Worm (Caenorhabditis elegans) whole organism, midembryonic: ENCODE results near the gene Y37E11AM.4.

Experiments
- T22C8.4 ChIP-seq: fragments of 200-800 bp; sonication (Bioruptor generic); IDR thresholded peaks from 2 replicates; pipeline ENCODE4 v1.3.6; 2022; ENCODE audit warnings: missing genetic modification characterization, missing compliant biosample characterization
- cog-1 ChIP-seq: sonication (generic microtip); optimal IDR thresholded peaks from 2 replicates; lab custom pipeline; 2016; ENCODE audit warnings: missing genetic modification characterization, missing compliant biosample characterization
- flt-1 ChIP-seq: fragments of 200-800 bp; sonication (Bioruptor generic); IDR thresholded peaks from 2 replicates; pipeline ENCODE4 v1.3.6; 2022; ENCODE audit warnings: missing genetic modification characterization, missing compliant biosample characterization
- klf-2 ChIP-seq: fragments of 200-800 bp; sonication (Bioruptor generic); conservative IDR thresholded peaks from 2 replicates; pipeline ENCODE4 v1.3.6; 2022; ENCODE audit warnings: missing genetic modification reagents, missing genetic modification characterization, missing compliant biosample characterization
- med-1 ChIP-seq: sonication (generic microtip); optimal IDR thresholded peaks from 2 replicates; lab custom pipeline; 2017; ENCODE audit warnings: missing genetic modification characterization, mild to moderate bottlenecking, missing compliant biosample characterization, antibody characterized with exemption, missing genetic modification reagents; ENCODE audit not compliant: insufficient read depth
- ref-1 ChIP-seq: fragments of 200-800 bp; sonication (Bioruptor generic); conservative IDR thresholded peaks from 2 replicates; pipeline ENCODE4 v1.3.6; 2022; ENCODE audit warnings: missing genetic modification reagents, missing genetic modification characterization, missing compliant biosample characterization
- tab-1 ChIP-seq: fragments of 200-800 bp; sonication (Bioruptor generic); IDR thresholded peaks from 2 replicates; pipeline ENCODE4 v1.3.6; 2022; ENCODE audit warnings: missing genetic modification characterization, missing compliant biosample characterization
- ztf-23 ChIP-seq: fragments of 200-800 bp; sonication (Bioruptor generic); IDR thresholded peaks from 2 replicates; pipeline ENCODE4 v1.3.6; 2022; ENCODE audit warnings: missing genetic modification reagents, missing genetic modification characterization, missing compliant biosample characterization
- ztf-29 ChIP-seq: fragments of 200-800 bp; sonication (Bioruptor generic); IDR thresholded peaks from 2 replicates; pipeline ENCODE4 v1.3.6; 2022; ENCODE audit warnings: missing genetic modification reagents, missing genetic modification characterization, missing compliant biosample characterization

The Y37E11AM.4 gene

ce11 chrIV:3722690-3723089 is at the start of gene Y37E11AM.4:
TSS of gene Y37E11AM.4 (minus strand) at chrIV:3722790.
- no peak for TF ChIP-seq med-1 (GFP tag; lab: Kevin White, UChicago)
- TF ChIP-seq ref-1 (GFP tag; lab: Robert Waterston, UW) = no peak
- TF ChIP-seq klf-2 = no peak
- no peak for TF ChIP-seq ztf-29
- no peak for TF ChIP-seq T22C8.4 (GFP tag; lab: Robert Waterston, UW)
- no peak for TF ChIP-seq cog-1 (tag; lab: Kevin White, UChicago)
- no peak for TF ChIP-seq ztf-23 (GFP tag; lab: Robert Waterston, UW)
- TF ChIP-seq tab-1 = no peak
- no peak for TF ChIP-seq flt-1 (GFP tag; lab: Robert Waterston, UW)

- 0 out of 2 replicates have a peak, but pooled peaks have one; percentile 8 for TF ChIP-seq flt-1 (GFP tag; lab: Robert Waterston, UW)
These were observed 48.6 kb upstream of the Y37E11AM.4 start for ce11 chrIV:3771182-3771581.

ce11 chrIV:3767749-3768148 is 45.2 kb upstream of the Y37E11AM.4 start:
- TF ChIP-seq tab-1 (no peak), flt-1 (GFP tag; lab: Robert Waterston, UW) (no peak), ref-1 (GFP tag; lab: Robert Waterston, UW) (no peak), ztf-29 (no peak), T22C8.4 (GFP tag; lab: Robert Waterston, UW) (no peak), cog-1 (tag; lab: Kevin White, UChicago) (no peak), ztf-23 (GFP tag; lab: Robert Waterston, UW) (no peak), med-1 (GFP tag; lab: Kevin White, UChicago) (no peak), klf-2 (no peak)

ce11 chrIV:3766589-3766988 is 44.0 kb upstream of the Y37E11AM.4 start, which contains the start of gene vab-2:
TSS of gene vab-2 (minus strand) at chrIV:3766826.
- TF ChIP-seq T22C8.4 (GFP tag; lab: Robert Waterston, UW) = no peak

- TF ChIP-seq flt-1 (GFP tag; lab: Robert Waterston, UW) = no peak
- TF ChIP-seq klf-2 = no peak
- TF ChIP-seq ztf-29 = no peak
These were observed 42.9 kb upstream of the Y37E11AM.4 start for ce11 chrIV:3765457-3765856.

ce11 chrIV:3764012-3764549 is 41.5 kb upstream of the Y37E11AM.4 start:
- TF ChIP-seq T22C8.4 (GFP tag; lab: Robert Waterston, UW) = no peak
- TF ChIP-seq cog-1 (tag; lab: Kevin White, UChicago) = no peak
- no peak for TF ChIP-seq klf-2
- no peak for TF ChIP-seq tab-1
- no peak for TF ChIP-seq ref-1 (GFP tag; lab: Robert Waterston, UW)
- TF ChIP-seq med-1 (GFP tag; lab: Kevin White, UChicago) = no peak
- no peak for TF ChIP-seq flt-1 (GFP tag; lab: Robert Waterston, UW)
- TF ChIP-seq ztf-23 (GFP tag; lab: Robert Waterston, UW) = no peak
- TF ChIP-seq ztf-29 = no peak

- TF ChIP-seq tab-1 = no peak
- no peak for TF ChIP-seq ztf-29
- TF ChIP-seq med-1 (GFP tag; lab: Kevin White, UChicago) = no peak
- TF ChIP-seq cog-1 (tag; lab: Kevin White, UChicago) = no peak
- TF ChIP-seq flt-1 (GFP tag; lab: Robert Waterston, UW) = no peak
- no peak for TF ChIP-seq T22C8.4 (GFP tag; lab: Robert Waterston, UW)
- no peak for TF ChIP-seq klf-2
- TF ChIP-seq ztf-23 (GFP tag; lab: Robert Waterston, UW) = no peak
- TF ChIP-seq ref-1 (GFP tag; lab: Robert Waterston, UW) = no peak
These were observed 37.2 kb upstream of the Y37E11AM.4 start for ce11 chrIV:3759823-3760222.

- TF ChIP-seq ztf-29 (no peak), tab-1 (no peak), ztf-23 (GFP tag; lab: Robert Waterston, UW) (no peak), klf-2 (no peak)
These were observed 33.3 kb upstream of the Y37E11AM.4 start, which contains the start of gene best-20 for ce11 chrIV:3755921-3756320. TSS of gene best-20 (plus strand) at chrIV:3756221.

- no peak for TF ChIP-seq tab-1
These were observed 32.8 kb upstream of the Y37E11AM.4 start, which contains the start of gene Y37E11AR.7 for ce11 chrIV:3755355-3755754. TSS of gene Y37E11AR.7 (minus strand) at chrIV:3755455.

ce11 chrIV:3752276-3752675 is 29.7 kb upstream of the Y37E11AM.4 start:
- TF ChIP-seq ztf-23 (GFP tag; lab: Robert Waterston, UW) (no peak), klf-2 (no peak), T22C8.4 (GFP tag; lab: Robert Waterston, UW) (no peak), ref-1 (GFP tag; lab: Robert Waterston, UW) (no peak), cog-1 (tag; lab: Kevin White, UChicago) (no peak), flt-1 (GFP tag; lab: Robert Waterston, UW) (no peak), med-1 (GFP tag; lab: Kevin White, UChicago) (no peak), tab-1 (no peak), ztf-29 (no peak)

- no peak for TF ChIP-seq ztf-29
- no peak for TF ChIP-seq flt-1 (GFP tag; lab: Robert Waterston, UW)
- TF ChIP-seq ref-1 (GFP tag; lab: Robert Waterston, UW) = no peak
These were observed 28.4 kb upstream of the Y37E11AM.4 start, which contains the start of gene ugt-45 for ce11 chrIV:3751001-3751400. TSS of gene ugt-45 (minus strand) at chrIV:3751101.
